Fruit fly (Drosophila melanogaster) whole organism, wandering third instar larva: ENCODE measurements around the gene Eip74EF.

Experiments
- Abd-B ChIP-seq: fragments of >200 bp; optimal IDR thresholded peaks from 2 replicates; lab custom pipeline; 2017; ENCODE audit warnings: missing biosample characterization, missing genetic modification characterization
- CG32264 ChIP-seq: fragments of 200-800 bp; sonication (Bioruptor generic); optimal IDR thresholded peaks from 2 replicates; lab custom pipeline; 2016; ENCODE audit warnings: missing biosample characterization, missing genetic modification characterization
- CG9705 ChIP-seq: fragments of 200-800 bp; sonication (Bioruptor generic); optimal IDR thresholded peaks from 2 replicates; lab custom pipeline; 2018; ENCODE audit warnings: missing biosample characterization, mild to moderate bottlenecking, missing genetic modification characterization
- CrebA ChIP-seq: fragments of 200-800 bp; sonication (Bioruptor generic); optimal IDR thresholded peaks from 2 replicates; lab custom pipeline; 2016; ENCODE audit warnings: missing biosample characterization, mild to moderate bottlenecking, missing genetic modification characterization, borderline replicate concordance
- Dfd ChIP-seq: fragments of >200 bp; optimal IDR thresholded peaks from 2 replicates; lab custom pipeline; 2017; ENCODE audit warnings: missing biosample characterization, missing genetic modification characterization
- Dif ChIP-seq: fragments of 200-275, 200-300 bp; sonication (Bioruptor generic); optimal IDR thresholded peaks from 2 replicates; lab custom pipeline; 2018; ENCODE audit warnings: missing biosample characterization, missing genetic modification characterization; ENCODE audit not compliant: partially characterized antibody
- GATAd ChIP-seq: sonication (Bioruptor generic); optimal IDR thresholded peaks from 2 replicates; lab custom pipeline; 2016; ENCODE audit warnings: missing biosample characterization, missing genetic modification characterization
- HLH106 ChIP-seq: fragments of 200-800 bp; optimal IDR thresholded peaks from 3 replicates; lab custom pipeline; 2019; ENCODE audit warnings: missing biosample characterization, mild to moderate bottlenecking, missing genetic modification characterization, moderate library complexity
- Hnf4 ChIP-seq: fragments of 200-800 bp; sonication (Bioruptor generic); optimal IDR thresholded peaks from 2 replicates; lab custom pipeline; 2016; ENCODE audit warnings: missing biosample characterization, mild to moderate bottlenecking, missing genetic modification characterization
- Hr78 ChIP-seq: fragments of >200 bp; optimal IDR thresholded peaks from 2 replicates; lab custom pipeline; 2017; ENCODE audit warnings: missing biosample characterization, missing genetic modification characterization
- Hr83 ChIP-seq: fragments of 200-300 bp; sonication (Bioruptor generic); optimal IDR thresholded peaks from 2 replicates; lab custom pipeline; 2016; ENCODE audit warnings: missing biosample characterization, mild to moderate bottlenecking, missing genetic modification characterization, moderate library complexity; ENCODE audit not compliant: poor library complexity, severe bottlenecking
- Jra ChIP-seq: sonication (Bioruptor generic); optimal IDR thresholded peaks from 2 replicates; lab custom pipeline; 2016; ENCODE audit warnings: missing biosample characterization, missing genetic modification characterization
- Mio ChIP-seq: sonication (Bioruptor generic); optimal IDR thresholded peaks from 2 replicates; lab custom pipeline; 2016; ENCODE audit warnings: missing biosample characterization, missing genetic modification characterization
- Myc ChIP-seq: fragments of >200 bp; optimal IDR thresholded peaks from 2 replicates; lab custom pipeline; 2017
- N ChIP-seq: fragments of >200 bp; optimal IDR thresholded peaks from 2 replicates; lab custom pipeline; 2018; ENCODE audit warnings: missing biosample characterization, missing external identifiers, missing genetic modification characterization
- OdsH ChIP-seq: fragments of 200-800 bp; sonication (Bioruptor generic); optimal IDR thresholded peaks from 2 replicates; lab custom pipeline; 2016; ENCODE audit warnings: missing biosample characterization, mild to moderate bottlenecking, missing genetic modification characterization
- Rel ChIP-seq, 2 experiments: fragments of 200-800 bp; sonication (Bioruptor generic) in 1 of 2; optimal IDR thresholded peaks; 2 replicates in 1 of 2; 3 replicates in 1 of 2; lab custom pipeline; 2016 to 2019; ENCODE audit warnings: mild to moderate bottlenecking in 2 of 2, missing biosample characterization in 2 of 2, missing genetic modification characterization in 2 of 2, moderate library complexity in 1 of 2
- Sp1 ChIP-seq: fragments of 200-800 bp; sonication (Bioruptor generic); optimal IDR thresholded peaks from 3 replicates; lab custom pipeline; 2019; ENCODE audit warnings: missing biosample characterization, mild to moderate bottlenecking, missing genetic modification characterization, moderate library complexity
- Vsx2 ChIP-seq: fragments of 200-300, 225-300 bp; sonication (Bioruptor generic); optimal IDR thresholded peaks from 2 replicates; lab custom pipeline; 2018; ENCODE audit warnings: missing biosample characterization, missing genetic modification characterization; ENCODE audit not compliant: partially characterized antibody
- br ChIP-seq: fragments of 200-800 bp; sonication (Bioruptor generic); optimal IDR thresholded peaks from 2 replicates; lab custom pipeline; 2016; ENCODE audit warnings: missing biosample characterization, missing genetic modification characterization
- brk ChIP-seq: fragments of 200-800 bp; sonication (Bioruptor generic); optimal IDR thresholded peaks from 2 replicates; lab custom pipeline; 2016; ENCODE audit warnings: missing biosample characterization, mild to moderate bottlenecking, missing genetic modification characterization
- dl ChIP-seq, 2 experiments: fragments of 175-275, 200-275 bp in 1 of 2; fragments of 200-275 bp in 1 of 2; sonication (Bioruptor generic); optimal IDR thresholded peaks; lab custom pipeline; 2018; ENCODE audit warnings: mild to moderate bottlenecking in 2 of 2, missing biosample characterization in 2 of 2, missing genetic modification characterization in 2 of 2, moderate library complexity in 2 of 2; ENCODE audit not compliant: partially characterized antibody in 2 of 2, insufficient read depth in 1 of 2
- dmrt93B ChIP-seq: fragments of 200-800 bp; sonication (Bioruptor generic); optimal IDR thresholded peaks from 2 replicates; lab custom pipeline; 2018; ENCODE audit warnings: missing biosample characterization, mild to moderate bottlenecking, missing genetic modification characterization
- dsf ChIP-seq: sonication (Bioruptor generic); optimal IDR thresholded peaks from 2 replicates; lab custom pipeline; 2016; ENCODE audit warnings: missing biosample characterization, missing genetic modification characterization, borderline replicate concordance
- ey ChIP-seq: fragments of 200-800 bp; sonication (Bioruptor generic); optimal IDR thresholded peaks from 2 replicates; lab custom pipeline; 2016; ENCODE audit warnings: missing biosample characterization, missing genetic modification characterization
- foxo ChIP-seq, 2 experiments: fragments of 200-800 bp; sonication (Bioruptor generic); optimal IDR thresholded peaks; 2 replicates in 1 of 2; 3 replicates in 1 of 2; lab custom pipeline; 2016 to 2017; ENCODE audit warnings: missing biosample characterization in 2 of 2, missing genetic modification characterization in 2 of 2
- fru ChIP-seq: fragments of 200-800 bp; sonication (Bioruptor generic); optimal IDR thresholded peaks from 3 replicates; lab custom pipeline; 2016; ENCODE audit warnings: missing biosample characterization, mild to moderate bottlenecking, missing genetic modification characterization
- h ChIP-seq: fragments of 200-800 bp; sonication (Bioruptor generic); optimal IDR thresholded peaks from 3 replicates; lab custom pipeline; 2016; ENCODE audit warnings: missing biosample characterization, mild to moderate bottlenecking, missing genetic modification characterization
- jim ChIP-seq: fragments of 175-275, 200-325 bp; sonication (Bioruptor generic); optimal IDR thresholded peaks from 2 replicates; lab custom pipeline; 2016; ENCODE audit warnings: missing biosample characterization, mild to moderate bottlenecking, missing genetic modification characterization
- lola ChIP-seq: fragments of >200 bp; optimal IDR thresholded peaks from 2 replicates; lab custom pipeline; 2017; ENCODE audit warnings: missing biosample characterization, missing genetic modification characterization
- pan ChIP-seq: fragments of >200 bp; optimal IDR thresholded peaks from 2 replicates; lab custom pipeline; 2017
- psq ChIP-seq: fragments of 200-800 bp; sonication (Bioruptor generic); optimal IDR thresholded peaks from 3 replicates; lab custom pipeline; 2017; ENCODE audit warnings: missing biosample characterization, mild to moderate bottlenecking, missing genetic modification characterization, moderate library complexity
- rgr ChIP-seq: fragments of 200-800 bp; sonication (Bioruptor generic); optimal IDR thresholded peaks from 3 replicates; lab custom pipeline; 2016; ENCODE audit warnings: missing biosample characterization, mild to moderate bottlenecking, missing genetic modification characterization
- sage ChIP-seq: fragments of 200-800 bp; sonication (Bioruptor generic); optimal IDR thresholded peaks from 2 replicates; lab custom pipeline; 2016; ENCODE audit warnings: missing biosample characterization, mild to moderate bottlenecking, missing genetic modification characterization
- sv ChIP-seq: fragments of 200-800 bp; sonication (Bioruptor generic); optimal IDR thresholded peaks from 3 replicates; lab custom pipeline; 2016; ENCODE audit warnings: missing biosample characterization, missing genetic modification characterization
- tai ChIP-seq: sonication (Bioruptor generic); optimal IDR thresholded peaks from 2 replicates; lab custom pipeline; 2016; ENCODE audit warnings: missing biosample characterization, missing genetic modification characterization
- usp ChIP-seq: fragments of >200 bp; optimal IDR thresholded peaks from 2 replicates; lab custom pipeline; 2017; ENCODE audit warnings: missing biosample characterization, missing genetic modification characterization
- woc ChIP-seq: sonication (Bioruptor generic); optimal IDR thresholded peaks from 2 replicates; lab custom pipeline; 2016; ENCODE audit warnings: missing biosample characterization, mild to moderate bottlenecking, missing genetic modification characterization

The Eip74EF gene

DNA sequence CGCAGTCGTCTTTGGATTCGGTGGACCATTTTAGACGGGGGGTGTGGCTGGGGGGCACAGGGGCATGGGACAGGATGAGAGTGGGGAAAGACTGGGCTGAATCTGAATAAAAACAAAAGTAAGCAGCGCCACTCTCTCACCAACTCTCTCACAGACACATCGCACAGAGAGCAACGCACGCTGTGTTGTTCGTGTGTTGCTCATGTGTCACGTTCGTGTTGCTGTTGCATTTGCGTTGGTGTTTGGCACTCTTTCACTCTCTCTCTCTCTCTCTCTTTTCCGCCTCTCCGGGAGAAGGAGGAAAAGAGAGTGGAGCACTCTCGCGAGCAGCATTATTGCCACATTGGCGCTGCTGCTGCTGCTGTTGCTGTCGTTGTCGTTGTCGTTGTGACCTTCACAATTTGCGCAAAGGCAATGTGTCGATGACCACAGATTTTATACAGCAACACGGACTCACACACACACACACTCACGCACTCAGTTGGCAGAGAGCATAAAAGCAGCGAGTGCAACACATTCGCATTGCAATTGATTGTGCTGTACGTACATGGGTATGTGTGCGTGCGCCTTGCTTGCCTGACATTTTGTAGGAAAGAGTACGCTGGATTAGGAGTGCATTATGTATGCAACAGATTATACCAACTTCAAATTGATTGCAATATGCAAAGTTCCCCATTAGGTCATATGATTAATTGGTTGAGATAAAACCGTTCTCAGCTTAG lies 55.4 kb downstream of the Eip74EF start:
- peak; percentile 30 for TF ChIP-seq rgr (GFP tag; lab: Kevin White, UChicago)
- no peak for TF ChIP-seq sage (GFP tag; lab: Kevin White, UChicago)
- TF ChIP-seq lola (GFP tag; lab: Kevin White, UChicago): no peak
- peak; percentile 14 for TF ChIP-seq CG32264 (GFP tag; lab: Kevin White, UChicago)
- peak; percentile 68 for TF ChIP-seq psq
- peak; percentile 45 for TF ChIP-seq Sp1 (GFP tag; lab: Kevin White, UChicago)
- TF ChIP-seq Abd-B (GFP tag; lab: Kevin White, UChicago): no peak
- TF ChIP-seq ey (GFP tag; lab: Kevin White, UChicago): no peak
- TF ChIP-seq h (GFP tag; lab: Kevin White, UChicago): peak; percentile 70
- TF ChIP-seq dmrt93B (GFP tag; lab: Kevin White, UChicago): no peak
- TF ChIP-seq Dfd: no peak
- TF ChIP-seq Vsx2 (GFP tag; lab: Kevin White, UChicago): no peak
- TF ChIP-seq CrebA: no peak
- peak; percentile 43 for TF ChIP-seq tai
- TF ChIP-seq Myc: no peak
- no peak for TF ChIP-seq Hr78 (GFP tag; lab: Kevin White, UChicago)
- TF ChIP-seq Dif (GFP tag; lab: Kevin White, UChicago): peak; percentile 97
- no peak for TF ChIP-seq woc (GFP tag; lab: Kevin White, UChicago)
- TF ChIP-seq dl (GFP tag; optimal IDR thresholded peaks at IDR 0.05; lab: Kevin White, UChicago; ENCODE audit: insufficient read depth in 1 of 2, partially characterized antibody in 2 of 2): peak; percentile 95 to 97
- TF ChIP-seq Hr83: peak; percentile 15
- TF ChIP-seq GATAd: no peak
- TF ChIP-seq Rel (GFP tag; optimal IDR thresholded peaks at IDR 0.05; lab: Kevin White, UChicago): peak; percentile 83
- peak; percentile 40 for TF ChIP-seq Rel (tag; optimal IDR thresholded peaks at IDR 0.05; lab: Kevin White, UChicago)
- peak; percentile 81 for TF ChIP-seq fru (GFP tag; lab: Kevin White, UChicago)
- TF ChIP-seq Mio: no peak
- no peak for TF ChIP-seq dsf (GFP tag; lab: Kevin White, UChicago)
- no peak for TF ChIP-seq HLH106 (tag; lab: Kevin White, UChicago)
- TF ChIP-seq Jra: peak; percentile 53
- TF ChIP-seq CG9705 (GFP tag; lab: Kevin White, UChicago): no peak
- no peak for TF ChIP-seq sv
- no peak for TF ChIP-seq usp (GFP tag; lab: Kevin White, UChicago)
- TF ChIP-seq jim (GFP tag; lab: Kevin White, UChicago): no peak
- peak; percentile 49 for TF ChIP-seq br
- TF ChIP-seq OdsH: peak; percentile 36
- peak; percentile 13 for TF ChIP-seq Hnf4 (GFP tag; lab: Kevin White, UChicago)
- peak; percentile 77 for TF ChIP-seq brk (GFP tag; lab: Kevin White, UChicago)
- no peak for TF ChIP-seq pan (lab: Kevin White, UChicago)
- peak in 1 of 2 experiments; percentile 23 for TF ChIP-seq foxo (GFP tag; optimal IDR thresholded peaks at IDR 0.05; lab: Kevin White, UChicago)
- peak; percentile 76 for TF ChIP-seq N (GFP tag; lab: Kevin White, UChicago)

DNA sequence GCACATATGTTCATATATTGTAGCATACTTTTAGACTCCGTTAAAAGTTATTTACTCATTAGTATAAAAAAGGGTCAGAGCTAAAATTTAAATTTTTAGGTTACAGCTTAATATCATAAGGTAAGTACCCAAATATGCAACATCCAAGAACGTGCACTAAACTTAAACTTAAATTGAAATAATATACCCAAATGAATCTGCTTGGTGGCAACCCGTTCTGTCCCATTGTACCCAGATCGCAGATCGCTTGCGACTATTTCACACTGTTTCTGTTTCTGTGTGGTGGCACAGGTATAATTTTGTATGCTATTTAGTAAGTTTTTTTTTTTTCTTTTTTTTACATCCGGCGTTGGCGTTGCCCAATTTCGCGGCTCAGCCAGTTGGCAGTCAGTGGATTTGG lies 56.0 kb downstream of the Eip74EF start:
- TF ChIP-seq woc (GFP tag; lab: Kevin White, UChicago) (peak; percentile 40), brk (GFP tag; lab: Kevin White, UChicago) (peak; percentile 14), CG32264 (GFP tag; lab: Kevin White, UChicago) (no peak)

DNA sequence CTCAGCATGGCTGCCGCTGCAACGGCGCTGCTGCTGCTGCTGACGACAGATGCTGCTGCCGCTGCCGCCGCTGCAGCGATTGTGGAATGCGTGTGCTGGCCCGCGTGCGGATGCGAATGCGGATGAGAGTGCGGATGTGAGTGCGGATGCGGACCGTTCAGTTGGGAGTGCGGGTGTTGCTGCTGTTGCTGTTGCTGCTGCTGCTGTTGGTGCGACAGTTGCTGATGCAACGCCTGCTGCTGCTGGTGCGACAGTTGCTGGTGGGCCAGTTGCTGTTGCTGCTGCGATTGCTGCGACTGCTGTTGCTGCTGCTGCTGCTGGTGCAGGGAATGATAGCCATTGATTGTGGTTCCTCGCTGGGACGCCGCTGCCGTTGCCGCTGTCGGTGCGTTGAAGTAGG lies 56.9 kb downstream of the Eip74EF start:
- TF ChIP-seq Dfd (peak; percentile 95), usp (GFP tag; lab: Kevin White, UChicago) (no peak)
- TF ChIP-seq, all 38 proteins: peak for 1
